Worm (Caenorhabditis elegans) whole organism, L1 larva: Measurements from ENCODE around the gene F13H8.11.

Experiments
- F16B12.6 ChIP-seq: fragments of 150-350 bp; optimal IDR thresholded peaks from 2 replicates; lab custom pipeline; 2014; ENCODE audit warnings: missing biosample characterization, missing genetic modification characterization
- alr-1 ChIP-seq: fragments of 200-800 bp; sonication (Bioruptor generic); optimal IDR thresholded peaks from 2 replicates; lab custom pipeline; 2018; ENCODE audit warnings: borderline replicate concordance, mild to moderate bottlenecking, missing genetic modification characterization, missing compliant biosample characterization
- ceh-63 ChIP-seq: fragments of 200-800 bp; sonication (Bioruptor generic); optimal IDR thresholded peaks from 2 replicates; lab custom pipeline; 2018; ENCODE audit warnings: mild to moderate bottlenecking, missing genetic modification characterization, missing compliant biosample characterization
- ceh-8 ChIP-seq: fragments of 200-800 bp; sonication (Bioruptor generic); optimal IDR thresholded peaks from 2 replicates; lab custom pipeline; 2018; ENCODE audit warnings: mild to moderate bottlenecking, missing genetic modification characterization, moderate library complexity, missing compliant biosample characterization
- ceh-82 ChIP-seq, 3 experiments: fragments of 150-350 bp in 1 of 3; sonication (generic microtip) in 2 of 3; optimal IDR thresholded peaks; 2 replicates each; lab custom pipeline; 2014 to 2017; ENCODE audit warnings: missing biosample characterization in 3 of 3, missing genetic modification characterization in 3 of 3
- ces-1 ChIP-seq: fragments of 150-350 bp; optimal IDR thresholded peaks from 2 replicates; lab custom pipeline; 2014; ENCODE audit warnings: missing biosample characterization, missing genetic modification reagents, missing genetic modification characterization
- dpl-1 ChIP-seq, 3 experiments: fragments of 150-350 bp in 2 of 3; sonication (generic microtip) in 1 of 3; optimal IDR thresholded peaks; 2 replicates each; lab custom pipeline; 2014 to 2017; ENCODE audit warnings: missing biosample characterization in 3 of 3, missing genetic modification characterization in 3 of 3, missing genetic modification reagents in 3 of 3
- efl-1 ChIP-seq, 4 experiments: fragments of 150-350 bp; optimal IDR thresholded peaks in 3 of 4; peaks in 1 of 4; 1 replicate in 1 of 4; 2 replicates in 3 of 4; lab custom pipeline; 2014; ENCODE audit warnings: missing biosample characterization in 2 of 4, missing genetic modification characterization in 2 of 4, missing genetic modification reagents in 2 of 4
- efl-3 ChIP-seq: fragments of 200-800 bp; sonication (Bioruptor generic); optimal IDR thresholded peaks from 2 replicates; lab custom pipeline; 2018; ENCODE audit warnings: mild to moderate bottlenecking, missing genetic modification characterization, missing compliant biosample characterization
- elt-2 ChIP-seq: sonication (generic microtip); optimal IDR thresholded peaks from 2 replicates; lab custom pipeline; 2016; ENCODE audit warnings: missing genetic modification characterization, mild to moderate bottlenecking, inconsistent platforms, missing compliant biosample characterization, missing genetic modification reagents
- ets-5 ChIP-seq: fragments of 200-800 bp; sonication (Bioruptor generic); IDR thresholded peaks from 2 replicates; pipeline ENCODE4 v1.3.6; 2022; ENCODE audit warnings: missing genetic modification characterization, missing compliant biosample characterization
- fkh-4 ChIP-seq: sonication (generic microtip); optimal IDR thresholded peaks from 2 replicates; lab custom pipeline; 2016; ENCODE audit warnings: missing compliant biosample characterization, missing genetic modification characterization, borderline replicate concordance
- fkh-8 ChIP-seq: sonication (generic microtip); optimal IDR thresholded peaks from 2 replicates; lab custom pipeline; 2016; ENCODE audit warnings: mild to moderate bottlenecking, missing genetic modification characterization, missing compliant biosample characterization
- grh-1 ChIP-seq: fragments of 200-800 bp; sonication (Bioruptor generic); IDR thresholded peaks from 2 replicates; pipeline ENCODE4 v1.3.6; 2022; ENCODE audit warnings: missing genetic modification reagents, missing genetic modification characterization, missing compliant biosample characterization
- hlh-4 ChIP-seq: sonication (generic microtip); optimal IDR thresholded peaks from 2 replicates; lab custom pipeline; 2016; ENCODE audit warnings: mild to moderate bottlenecking, missing genetic modification characterization, missing compliant biosample characterization
- hpl-2 ChIP-seq: fragments of 150-350 bp; optimal IDR thresholded peaks from 2 replicates; lab custom pipeline; 2014; ENCODE audit warnings: missing biosample characterization, missing genetic modification reagents, missing genetic modification characterization
- isw-1 ChIP-seq: fragments of 200-800 bp; sonication (Bioruptor generic); IDR thresholded peaks from 2 replicates; pipeline ENCODE4 v1.3.6; 2022; ENCODE audit warnings: missing genetic modification characterization, missing compliant biosample characterization
- jun-1 ChIP-seq: fragments of 150-350 bp; optimal IDR thresholded peaks from 2 replicates; lab custom pipeline; 2014; ENCODE audit warnings: missing biosample characterization, missing genetic modification reagents, missing genetic modification characterization
- lin-14 ChIP-seq: fragments of 200-800 bp; sonication (Bioruptor generic); optimal IDR thresholded peaks from 2 replicates; lab custom pipeline; 2018; ENCODE audit warnings: mild to moderate bottlenecking, missing genetic modification characterization, moderate library complexity, missing compliant biosample characterization
- lin-35 ChIP-seq, 2 experiments: fragments of 150-350 bp; optimal IDR thresholded peaks; 2 replicates each; lab custom pipeline; 2014; ENCODE audit warnings: missing biosample characterization in 2 of 2, missing genetic modification characterization in 2 of 2, missing genetic modification reagents in 2 of 2
- lsy-2 ChIP-seq, 2 experiments: fragments of 150-350 bp; optimal IDR thresholded peaks; 2 replicates each; lab custom pipeline; 2014; ENCODE audit warnings: missing biosample characterization in 2 of 2, missing genetic modification characterization in 2 of 2
- mdl-1 ChIP-seq, 2 experiments: fragments of 150-350 bp; optimal IDR thresholded peaks; 2 replicates each; lab custom pipeline; 2014 to 2017; ENCODE audit warnings: missing biosample characterization in 2 of 2, missing genetic modification characterization in 2 of 2, inconsistent platforms in 1 of 2
- nhr-12 ChIP-seq: sonication (generic microtip); optimal IDR thresholded peaks from 2 replicates; lab custom pipeline; 2017; ENCODE audit warnings: missing biosample characterization, missing genetic modification characterization
- nhr-19 ChIP-seq: fragments of 200-800 bp; sonication (Bioruptor generic); conservative IDR thresholded peaks from 2 replicates; pipeline ENCODE4 v1.3.6; 2022; ENCODE audit warnings: missing genetic modification characterization, missing compliant biosample characterization
- nhr-28 ChIP-seq: fragments of 150-350 bp; optimal IDR thresholded peaks from 2 replicates; lab custom pipeline; 2014; ENCODE audit warnings: missing biosample characterization, missing genetic modification characterization
- nhr-71 ChIP-seq: sonication (generic microtip); optimal IDR thresholded peaks from 2 replicates; lab custom pipeline; 2016; ENCODE audit warnings: mild to moderate bottlenecking, missing genetic modification characterization, moderate library complexity, missing compliant biosample characterization
- nhr-90 ChIP-seq: sonication (generic microtip); optimal IDR thresholded peaks from 2 replicates; lab custom pipeline; 2016; ENCODE audit warnings: mild to moderate bottlenecking, missing genetic modification characterization, missing compliant biosample characterization; ENCODE audit not compliant: poor library complexity
- pqm-1 ChIP-seq: sonication (generic microtip); optimal IDR thresholded peaks from 3 replicates; lab custom pipeline; 2017; ENCODE audit warnings: missing biosample characterization, missing genetic modification characterization
- rnt-1 ChIP-seq: sonication (generic microtip); optimal IDR thresholded peaks from 2 replicates; lab custom pipeline; 2016; ENCODE audit warnings: mild to moderate bottlenecking, missing genetic modification characterization, moderate library complexity, missing compliant biosample characterization
- snpc-4 ChIP-seq: fragments of 150-350 bp; optimal IDR thresholded peaks from 2 replicates; lab custom pipeline; 2014; ENCODE audit warnings: missing biosample characterization, missing genetic modification characterization
- sptf-1 ChIP-seq: fragments of 150-350 bp; optimal IDR thresholded peaks from 2 replicates; lab custom pipeline; 2014; ENCODE audit warnings: missing biosample characterization, missing genetic modification characterization
- sup-37 ChIP-seq: fragments of 200-800 bp; sonication (Bioruptor generic); optimal IDR thresholded peaks from 2 replicates; lab custom pipeline; 2018; ENCODE audit warnings: mild to moderate bottlenecking, missing genetic modification characterization, missing compliant biosample characterization
- swsn-7 ChIP-seq: sonication (generic microtip); optimal IDR thresholded peaks from 2 replicates; lab custom pipeline; 2016; ENCODE audit warnings: missing genetic modification characterization, missing compliant biosample characterization
- unc-86 ChIP-seq: sonication (generic microtip); optimal IDR thresholded peaks from 2 replicates; lab custom pipeline; 2016; ENCODE audit warnings: missing genetic modification characterization, missing compliant biosample characterization
- zag-1 ChIP-seq: fragments of 150-350 bp; optimal IDR thresholded peaks from 2 replicates; lab custom pipeline; 2014; ENCODE audit warnings: missing biosample characterization, missing genetic modification characterization

Gene F13H8.11

ce11 chrII:6288104-6288503 lies 28.3 kb upstream of the F13H8.11 start:
- TF ChIP-seq fkh-8 (tag; lab: Kevin White, UChicago) (peak; percentile 13), jun-1 (no peak), swsn-7 (tag; lab: Kevin White, UChicago) (peak; percentile 5), dpl-1 (GFP tag; optimal IDR thresholded peaks at IDR 0.05; lab: Kevin White, UChicago) (no peak), lsy-2 (tag; optimal IDR thresholded peaks at IDR 0.05; lab: Kevin White, UChicago) (peak; percentile 1 to 32), efl-3 (GFP tag; lab: Kevin White, UChicago) (no peak), nhr-71 (tag; lab: Kevin White, UChicago) (peak; percentile 55), nhr-19 (GFP tag; lab: Robert Waterston, UW) (peak; percentile 3; the same call in 1 of the 2 replicates), ceh-8 (GFP tag; lab: Kevin White, UChicago) (peak; percentile 87), snpc-4 (tag; lab: Kevin White, UChicago) (no peak), F16B12.6 (tag; lab: Kevin White, UChicago) (no peak)

ce11 chrII:6286865-6287264 lies 27.0 kb upstream of the F13H8.11 start, which contains the start of gene F13H8.6:
F13H8.6 (minus strand) TSS chrII:6286965.
- TF ChIP-seq fkh-4 (tag; lab: Kevin White, UChicago) (no peak), ces-1 (GFP tag; lab: Kevin White, UChicago) (no peak)

- peak in 1 of 2 experiments; percentile 8 for TF ChIP-seq lin-35 (GFP tag; optimal IDR thresholded peaks at IDR 0.05; lab: Kevin White, UChicago)
- peak; percentile 29 for TF ChIP-seq pqm-1
- no peak for TF ChIP-seq rnt-1 (tag; lab: Kevin White, UChicago)
- TF ChIP-seq elt-2 (tag; lab: Kevin White, UChicago), result peak; percentile 54
These were observed 23.3 kb upstream of the F13H8.11 start, which contains the start of gene F13H8.1 for ce11 chrII:6283074-6283473. F13H8.1 (plus strand) TSS chrII:6283384.

DNA sequence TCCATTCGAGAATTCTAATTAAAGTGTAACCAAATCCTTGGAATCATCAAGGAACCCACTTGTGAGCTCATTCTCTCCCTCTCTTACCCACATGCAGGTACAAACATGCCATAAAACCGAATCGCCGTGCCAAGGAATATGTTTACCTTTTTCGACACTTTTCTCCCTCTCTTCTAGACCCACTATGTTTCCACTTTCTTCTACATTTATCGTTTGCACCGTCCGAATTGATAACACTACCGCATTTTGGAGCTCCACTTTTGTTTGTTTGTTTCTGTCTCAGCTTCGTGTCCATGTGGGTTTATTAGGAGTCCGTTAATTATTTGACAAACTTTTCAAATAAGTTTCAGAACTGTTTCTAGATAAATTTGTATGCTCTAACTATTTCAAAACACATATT lies 22.1 kb upstream of the F13H8.11 start:
- TF ChIP-seq elt-2 (tag; lab: Kevin White, UChicago) (peak; percentile 38), isw-1 (GFP tag; lab: Robert Waterston, UW) (no peak)

- TF ChIP-seq efl-1 (optimal IDR thresholded peaks at IDR 0.05; lab: Kevin White, UChicago) (no peak), efl-1 (GFP tag; optimal IDR thresholded peaks at IDR 0.05 in 1 of 2; lab: Kevin White, UChicago) (peak in 1 of 2 experiments; percentile 87), nhr-28 (tag; lab: Kevin White, UChicago) (no peak)
These were observed 21.2 kb upstream of the F13H8.11 start, which contains the start of gene scly-1 for ce11 chrII:6281002-6281401. scly-1 (minus strand) TSS chrII:6281102.

ce11 chrII:6273916-6274315 lies 14.1 kb upstream of the F13H8.11 start, which contains the start of gene bpl-1:
bpl-1 (plus strand) TSS chrII:6274216.
- TF ChIP-seq nhr-90 (tag; lab: Kevin White, UChicago), result no peak
- TF ChIP-seq zag-1 (tag; lab: Kevin White, UChicago), result no peak
- TF ChIP-seq ets-5 (GFP tag; lab: Robert Waterston, UW), result no peak
- peak; percentile 28 for TF ChIP-seq lin-14
- TF ChIP-seq ceh-82 (tag; optimal IDR thresholded peaks at IDR 0.05; lab: Kevin White, UChicago), result peak in 1 of 3 experiments; percentile 2
- TF ChIP-seq efl-1 (optimal IDR thresholded peaks at IDR 0.05; lab: Kevin White, UChicago), result peak; percentile 3 to 9
- no peak for TF ChIP-seq efl-1 (GFP tag; optimal IDR thresholded peaks at IDR 0.05 in 1 of 2; lab: Kevin White, UChicago)
- no peak for TF ChIP-seq isw-1 (GFP tag; lab: Robert Waterston, UW)
- TF ChIP-seq ceh-63 (GFP tag; lab: Kevin White, UChicago), result no peak
- peak in 1 of 2 experiments; percentile 1 for TF ChIP-seq lsy-2 (tag; optimal IDR thresholded peaks at IDR 0.05; lab: Kevin White, UChicago)
- TF ChIP-seq dpl-1 (GFP tag; optimal IDR thresholded peaks at IDR 0.05; lab: Kevin White, UChicago), result peak in 1 of 3 experiments; percentile 10

DNA sequence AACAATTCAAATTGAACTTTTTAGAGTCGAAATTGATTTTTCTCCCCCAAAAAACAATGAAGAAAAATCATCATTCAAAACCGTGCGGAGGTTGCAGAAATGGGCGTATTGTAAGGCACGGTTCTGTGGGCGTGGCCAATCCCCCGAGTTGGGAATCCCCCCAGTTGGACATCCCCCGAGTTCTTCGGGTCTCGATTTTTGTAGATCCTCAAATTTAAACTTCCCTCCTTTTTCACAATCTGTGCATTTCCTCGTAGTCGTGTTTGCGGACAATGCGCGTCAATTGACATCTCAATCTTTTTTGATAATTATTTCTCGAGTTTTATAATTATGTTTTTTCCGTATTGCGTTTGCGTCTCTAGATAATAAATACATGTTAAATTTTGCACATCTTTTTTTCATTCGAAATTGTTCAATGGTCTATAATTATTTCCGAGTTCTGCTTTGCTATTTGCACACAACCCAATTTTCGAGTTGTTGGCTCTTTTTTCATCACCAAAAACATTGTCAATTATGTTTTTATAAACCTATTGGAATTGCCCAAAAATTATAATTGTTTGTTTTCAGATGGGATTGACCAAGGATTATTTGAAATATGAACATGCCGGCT lies 10.1 kb upstream of the F13H8.11 start, which contains the start of gene F13H8.2:
Gene F13H8.2 (plus strand): TSS at position 560 of the 610 bp plus-strand sequence.
- TF ChIP-seq sptf-1 (tag; lab: Kevin White, UChicago), result no peak
- TF ChIP-seq nhr-28 (tag; lab: Kevin White, UChicago), result no peak
- TF ChIP-seq grh-1 (GFP tag; lab: Robert Waterston, UW), result peak; percentile 82
- TF ChIP-seq nhr-12 (tag; lab: Kevin White, UChicago), result no peak
- peak; percentile 75 for TF ChIP-seq lin-14
- no peak for TF ChIP-seq alr-1 (tag; lab: Kevin White, UChicago)
- no peak for TF ChIP-seq ets-5 (GFP tag; lab: Robert Waterston, UW)
- TF ChIP-seq efl-1 (optimal IDR thresholded peaks at IDR 0.05; lab: Kevin White, UChicago), result peak; percentile 97 to 99
- peak; percentile 98 to 100 for TF ChIP-seq efl-1 (GFP tag; optimal IDR thresholded peaks at IDR 0.05 in 1 of 2; lab: Kevin White, UChicago)
- TF ChIP-seq efl-3 (GFP tag; lab: Kevin White, UChicago), result no peak
- peak; percentile 96 to 98 (median 97) for TF ChIP-seq dpl-1 (GFP tag; optimal IDR thresholded peaks at IDR 0.05; lab: Kevin White, UChicago)
- TF ChIP-seq hpl-2, result no peak
- TF ChIP-seq sup-37 (GFP tag; lab: Kevin White, UChicago), result no peak
- TF ChIP-seq unc-86, result peak; percentile 80
- no peak for TF ChIP-seq hlh-4
- TF ChIP-seq mdl-1 (tag; optimal IDR thresholded peaks at IDR 0.05; lab: Kevin White, UChicago), result peak in 1 of 2 experiments; percentile 75
